Fruit fly (Drosophila melanogaster) whole organism, embryonic: ENCODE data around the gene CG6290.

Source experiments
- Abd-B ChIP-seq: fragments of 200-800 bp; sonication (Bioruptor generic); optimal IDR thresholded peaks from 2 replicates; lab custom pipeline; 2018; ENCODE audit warnings: missing biosample characterization, mild to moderate bottlenecking, missing genetic modification characterization, moderate library complexity
- B-H2 ChIP-seq: fragments of 200-800 bp; sonication (Bioruptor generic); optimal IDR thresholded peaks from 2 replicates; lab custom pipeline; 2018; ENCODE audit warnings: missing biosample characterization, mild to moderate bottlenecking, missing genetic modification characterization
- Bgb ChIP-seq: fragments of 200-800 bp; sonication (Bioruptor generic); IDR thresholded peaks from 2 replicates; pipeline ENCODE4 v1.3.6; 2022; ENCODE audit warnings: missing biosample characterization, missing genetic modification characterization; ENCODE audit not compliant: partially characterized antibody
- CG10209 ChIP-seq: fragments of 200-800 bp; sonication (Bioruptor generic); optimal IDR thresholded peaks from 3 replicates; lab custom pipeline; 2017; ENCODE audit warnings: missing biosample characterization, mild to moderate bottlenecking, missing genetic modification characterization, missing genetic modification reagents
- CG10274 ChIP-seq: fragments of 200-800 bp; sonication (Bioruptor generic); optimal IDR thresholded peaks from 3 replicates; lab custom pipeline; 2017; ENCODE audit warnings: missing biosample characterization, mild to moderate bottlenecking, missing genetic modification characterization
- CG10543 ChIP-seq: fragments of 200-800 bp; sonication (Bioruptor generic); optimal IDR thresholded peaks from 3 replicates; lab custom pipeline; 2017; ENCODE audit warnings: missing biosample characterization, mild to moderate bottlenecking, missing genetic modification characterization, moderate library complexity
- CG13287 ChIP-seq: fragments of 200-800 bp; sonication (Bioruptor generic); IDR thresholded peaks from 2 replicates; pipeline ENCODE4 v1.3.6; 2022; ENCODE audit warnings: missing biosample characterization, missing genetic modification characterization; ENCODE audit not compliant: partially characterized antibody
- CG14710 ChIP-seq: fragments of 200-800 bp; sonication (Bioruptor generic); optimal IDR thresholded peaks from 3 replicates; lab custom pipeline; 2019; ENCODE audit warnings: missing biosample characterization, mild to moderate bottlenecking, missing genetic modification characterization, moderate library complexity
- CG16813 ChIP-seq: fragments of 200-800 bp; sonication (Bioruptor generic); IDR thresholded peaks from 3 replicates; pipeline ENCODE4 v1.3.6; 2022; ENCODE audit warnings: missing biosample characterization, missing genetic modification characterization; ENCODE audit not compliant: partially characterized antibody
- CG17186 ChIP-seq: fragments of 200-800 bp; sonication (Bioruptor generic); optimal IDR thresholded peaks from 3 replicates; lab custom pipeline; 2017; ENCODE audit warnings: missing biosample characterization, missing genetic modification reagents, missing genetic modification characterization
- CG17359 ChIP-seq: fragments of 200-800 bp; sonication (Bioruptor generic); optimal IDR thresholded peaks from 3 replicates; lab custom pipeline; 2018; ENCODE audit warnings: missing biosample characterization, mild to moderate bottlenecking, missing genetic modification characterization, moderate library complexity
- CG2202 ChIP-seq: fragments of 200-800 bp; sonication (Bioruptor generic); optimal IDR thresholded peaks from 2 replicates; lab custom pipeline; 2018; ENCODE audit warnings: missing biosample characterization, mild to moderate bottlenecking, missing genetic modification characterization
- CG30020 ChIP-seq: fragments of 200-800 bp; optimal IDR thresholded peaks from 2 replicates; lab custom pipeline; 2019; ENCODE audit warnings: missing biosample characterization, mild to moderate bottlenecking, missing genetic modification characterization, moderate library complexity
- CG31441 ChIP-seq: fragments of 200-800 bp; sonication (Bioruptor generic); IDR thresholded peaks from 2 replicates; pipeline ENCODE4 v1.3.6; 2022; ENCODE audit warnings: missing biosample characterization, missing genetic modification characterization
- CG32772 ChIP-seq: fragments of 200-800 bp; sonication (Bioruptor generic); IDR thresholded peaks from 2 replicates; pipeline ENCODE4 v1.3.6; 2022; ENCODE audit warnings: missing biosample characterization, missing genetic modification characterization
- CG34224 ChIP-seq: fragments of 200-800 bp; sonication (Bioruptor generic); IDR thresholded peaks from 3 replicates; pipeline ENCODE4 v1.3.6; 2022; ENCODE audit warnings: missing biosample characterization, missing genetic modification characterization; ENCODE audit not compliant: partially characterized antibody
- CG3838 ChIP-seq: fragments of 200-800 bp; sonication (Bioruptor generic); optimal IDR thresholded peaks from 3 replicates; lab custom pipeline; 2016; ENCODE audit warnings: missing biosample characterization, missing genetic modification characterization
- CG3995 ChIP-seq: fragments of 200-800 bp; sonication (Bioruptor generic); optimal IDR thresholded peaks from 3 replicates; lab custom pipeline; 2016; ENCODE audit warnings: missing biosample characterization, missing genetic modification characterization
- CG4282 ChIP-seq: fragments of 200-800 bp; sonication (Bioruptor generic); optimal IDR thresholded peaks from 2 replicates; lab custom pipeline; 2016; ENCODE audit warnings: missing biosample characterization, missing genetic modification characterization
- CG43689 ChIP-seq: fragments of 200-800 bp; sonication (Bioruptor generic); IDR thresholded peaks from 2 replicates; pipeline ENCODE4 v1.3.6; 2022; ENCODE audit warnings: missing biosample characterization, missing genetic modification characterization
- CG6654 ChIP-seq: fragments of 200-800 bp; sonication (Bioruptor generic); optimal IDR thresholded peaks from 2 replicates; lab custom pipeline; 2017; ENCODE audit warnings: missing biosample characterization, mild to moderate bottlenecking, missing genetic modification characterization
- CG7839 ChIP-seq: fragments of 200-800 bp; sonication (Bioruptor generic); optimal IDR thresholded peaks from 3 replicates; lab custom pipeline; 2018; ENCODE audit warnings: missing biosample characterization, mild to moderate bottlenecking, missing genetic modification characterization, moderate library complexity
- CG7928 ChIP-seq: fragments of 200-800 bp; sonication (Bioruptor generic); optimal IDR thresholded peaks from 2 replicates; lab custom pipeline; 2017; ENCODE audit warnings: missing biosample characterization, mild to moderate bottlenecking, missing genetic modification characterization
- CG8924 ChIP-seq: fragments of 200-800 bp; optimal IDR thresholded peaks from 3 replicates; lab custom pipeline; 2019; ENCODE audit warnings: missing biosample characterization, mild to moderate bottlenecking, missing genetic modification characterization, moderate library complexity
- CG9727 ChIP-seq: fragments of 200-800 bp; sonication (Bioruptor generic); optimal IDR thresholded peaks from 3 replicates; lab custom pipeline; 2017; ENCODE audit warnings: missing biosample characterization, mild to moderate bottlenecking, missing genetic modification characterization
- D ChIP-seq, 2 experiments: fragments of 200-800 bp in 1 of 2; fragments of >200 bp in 1 of 2; sonication (Bioruptor generic) in 1 of 2; optimal IDR thresholded peaks; 2 replicates in 1 of 2; 3 replicates in 1 of 2; lab custom pipeline; 2017; ENCODE audit warnings: mild to moderate bottlenecking in 1 of 2, missing biosample characterization in 1 of 2, missing genetic modification characterization in 1 of 2, missing genetic modification reagents in 1 of 2
- Deaf1 ChIP-seq: fragments of 200-800 bp; optimal IDR thresholded peaks from 3 replicates; lab custom pipeline; 2019; ENCODE audit warnings: missing biosample characterization, mild to moderate bottlenecking, missing genetic modification characterization, moderate library complexity
- HmgD ChIP-seq: fragments of 200-800 bp; sonication (Bioruptor generic); optimal IDR thresholded peaks from 3 replicates; lab custom pipeline; 2016; ENCODE audit warnings: missing biosample characterization, missing genetic modification characterization
- NC2α ChIP-seq: fragments of 200-800 bp; sonication (Bioruptor generic); optimal IDR thresholded peaks from 2 replicates; lab custom pipeline; 2016; ENCODE audit warnings: missing biosample characterization, missing genetic modification characterization
- Rfx ChIP-seq: fragments of 200-800 bp; sonication (Bioruptor generic); IDR thresholded peaks from 2 replicates; pipeline ENCODE4 v1.3.6; 2022; ENCODE audit warnings: missing biosample characterization, missing genetic modification characterization
- Sin3A ChIP-seq: fragments of >200 bp; optimal IDR thresholded peaks from 2 replicates; lab custom pipeline; 2018
- Usf ChIP-seq: fragments of 200-800 bp; sonication (Bioruptor generic); optimal IDR thresholded peaks from 2 replicates; lab custom pipeline; 2017; ENCODE audit warnings: missing genotype, missing biosample characterization, missing genetic modification characterization
- br ChIP-seq: fragments of >200 bp; optimal IDR thresholded peaks from 2 replicates; lab custom pipeline; 2017
- btn ChIP-seq: fragments of 200-800 bp; sonication (Bioruptor generic); optimal IDR thresholded peaks from 2 replicates; lab custom pipeline; 2016; ENCODE audit warnings: missing biosample characterization, missing genetic modification characterization
- cas ChIP-seq: fragments of 200-800 bp; sonication (Bioruptor generic); IDR thresholded peaks from 2 replicates; pipeline ENCODE4 v1.3.6; 2022; ENCODE audit warnings: missing biosample characterization, missing genetic modification characterization
- chinmo ChIP-seq: fragments of 200-800 bp; sonication (Bioruptor generic); IDR thresholded peaks from 4 replicates; pipeline ENCODE4 v1.3.6; 2022; ENCODE audit warnings: missing biosample characterization, missing genetic modification characterization; ENCODE audit not compliant: partially characterized antibody
- croc ChIP-seq: fragments of 200-800 bp; sonication (Bioruptor generic); conservative IDR thresholded peaks from 3 replicates; pipeline ENCODE4 v1.3.6; 2022; ENCODE audit warnings: missing biosample characterization, missing genetic modification characterization
- fd3F ChIP-seq: fragments of 200-800 bp; sonication (Bioruptor generic); optimal IDR thresholded peaks from 2 replicates; lab custom pipeline; 2018; ENCODE audit warnings: missing biosample characterization, mild to moderate bottlenecking, missing genetic modification characterization, moderate library complexity
- fru ChIP-seq: fragments of >200 bp; optimal IDR thresholded peaks from 2 replicates; lab custom pipeline; 2017
- jigr1 ChIP-seq: fragments of 200-800 bp; sonication (Bioruptor generic); IDR thresholded peaks from 3 replicates; pipeline ENCODE4 v1.3.6; 2022; ENCODE audit warnings: missing biosample characterization, missing genetic modification characterization
- kah ChIP-seq: fragments of 200-800 bp; sonication (Bioruptor generic); optimal IDR thresholded peaks from 2 replicates; lab custom pipeline; 2018; ENCODE audit warnings: missing biosample characterization, mild to moderate bottlenecking, missing genetic modification characterization
- kay ChIP-seq: fragments of 200-800 bp; sonication (Bioruptor generic); optimal IDR thresholded peaks from 2 replicates; lab custom pipeline; 2016; ENCODE audit warnings: missing biosample characterization, missing genetic modification characterization
- lilli ChIP-seq: fragments of 200-800 bp; sonication (Bioruptor generic); optimal IDR thresholded peaks from 3 replicates; lab custom pipeline; 2016; ENCODE audit warnings: missing biosample characterization, missing genetic modification characterization
- pan ChIP-seq, 4 experiments: fragments of >200 bp in 3 of 4; fragments of 200-800 bp in 1 of 4; sonication (Bioruptor generic) in 1 of 4; optimal IDR thresholded peaks in 3 of 4; IDR thresholded peaks in 1 of 4; 2 replicates each; pipeline versions ENCODE4 v1.3.6 to Lab custom; 2017 to 2022; ENCODE audit warnings: missing biosample characterization in 2 of 4, missing genetic modification characterization in 2 of 4, mixed read lengths in 1 of 4
- pfk ChIP-seq: fragments of 200-800 bp; sonication (Bioruptor generic); optimal IDR thresholded peaks from 2 replicates; lab custom pipeline; 2018; ENCODE audit warnings: missing biosample characterization, mild to moderate bottlenecking, missing genetic modification characterization, moderate library complexity
- pho ChIP-seq: fragments of 200-800 bp; sonication (Bioruptor generic); optimal IDR thresholded peaks from 2 replicates; lab custom pipeline; 2016; ENCODE audit warnings: missing biosample characterization, missing genetic modification characterization
- vfl ChIP-seq: fragments of 200-800 bp; sonication (Bioruptor generic); optimal IDR thresholded peaks from 2 replicates; lab custom pipeline; 2016; ENCODE audit warnings: missing biosample characterization, missing genetic modification characterization
- vvl ChIP-seq: fragments of 200-800 bp; sonication (Bioruptor generic); IDR thresholded peaks from 2 replicates; pipeline ENCODE4 v1.3.6; 2022; ENCODE audit warnings: missing biosample characterization, missing genetic modification characterization

The CG6290 gene

dm6 chrX:18483261-18484218 lies 46.2 kb downstream of the CG6290 start, which contains the start of gene Hayan (continued):
- no peak for TF ChIP-seq CG7839 (tag; lab: Kevin White, UChicago)
- TF ChIP-seq B-H2 (GFP tag; lab: Kevin White, UChicago): no peak
- TF ChIP-seq D (optimal IDR thresholded peaks at IDR 0.05; lab: Kevin White, UChicago): no peak
- no peak for TF ChIP-seq D (GFP tag; optimal IDR thresholded peaks at IDR 0.05; lab: Kevin White, UChicago)
- no peak for TF ChIP-seq fru (lab: Kevin White, UChicago)
- no peak for TF ChIP-seq CG17186
- no peak for TF ChIP-seq Abd-B
- no peak for TF ChIP-seq CG4282 (GFP tag; lab: Kevin White, UChicago)
- no peak for TF ChIP-seq CG7928 (GFP tag; lab: Kevin White, UChicago)
- TF ChIP-seq kah (GFP tag; lab: Kevin White, UChicago): no peak
- TF ChIP-seq CG10274 (GFP tag; lab: Kevin White, UChicago): no peak
- TF ChIP-seq CG9727 (GFP tag; lab: Kevin White, UChicago): no peak
- no peak for TF ChIP-seq kay
- TF ChIP-seq CG16813: no peak
- no peak for TF ChIP-seq CG10209 (GFP tag; lab: Kevin White, UChicago)
- peak; percentile 64 for TF ChIP-seq Deaf1 (tag; lab: Kevin White, UChicago)
- TF ChIP-seq lilli (GFP tag; lab: Kevin White, UChicago): no peak
- TF ChIP-seq br (lab: Kevin White, UChicago): no peak
- TF ChIP-seq chinmo: 0 out of 4 replicates have a peak, but pooled peaks have one; percentile 63
- no peak for TF ChIP-seq CG2202 (tag; lab: Kevin White, UChicago)
- TF ChIP-seq CG30020: no peak
- TF ChIP-seq CG3838 (GFP tag; lab: Kevin White, UChicago): no peak
- no peak for TF ChIP-seq Bgb
- TF ChIP-seq pfk (GFP tag; lab: Kevin White, UChicago): no peak
- no peak for TF ChIP-seq CG32772 (GFP tag; lab: Robert Waterston, UW)
- TF ChIP-seq pan (optimal IDR thresholded peaks at IDR 0.05; lab: Kevin White, UChicago): no peak
- no peak for TF ChIP-seq pan (GFP tag; optimal IDR thresholded peaks at IDR 0.05 in 1 of 2, IDR thresholded peaks at IDR 0.05 in 1 of 2)
- TF ChIP-seq croc: no peak
- TF ChIP-seq vvl (GFP tag; lab: Robert Waterston, UW): 0 out of 2 replicates have a peak, but pooled peaks have one; percentile 17
- TF ChIP-seq CG17359 (tag; lab: Kevin White, UChicago): peak; percentile 44
- TF ChIP-seq CG13287: peak; percentile 18; the same call in 1 of the 2 replicates
- TF ChIP-seq NC2α: no peak
- no peak for TF ChIP-seq CG34224
- TF ChIP-seq vfl (GFP tag; lab: Kevin White, UChicago): no peak
- no peak for TF ChIP-seq CG3995 (GFP tag; lab: Kevin White, UChicago)
- TF ChIP-seq Usf (GFP tag; lab: Kevin White, UChicago): no peak
- no peak for TF ChIP-seq CG8924 (tag; lab: Kevin White, UChicago)
- no peak for TF ChIP-seq pho (GFP tag; lab: Kevin White, UChicago)
- TF ChIP-seq Sin3A (lab: Kevin White, UChicago): no peak
- TF ChIP-seq CG10543 (GFP tag; lab: Kevin White, UChicago): peak; percentile 64
- TF ChIP-seq CG6654: no peak
- TF ChIP-seq jigr1 (GFP tag; lab: Robert Waterston, UW): no peak
- TF ChIP-seq Rfx (GFP tag; lab: Robert Waterston, UW): no peak
- TF ChIP-seq CG43689 (GFP tag; lab: Robert Waterston, UW): no peak
- no peak for TF ChIP-seq fd3F (GFP tag; lab: Kevin White, UChicago)
- no peak for TF ChIP-seq cas (GFP tag; lab: Robert Waterston, UW)
- no peak for TF ChIP-seq CG14710
- TF ChIP-seq btn (GFP tag; lab: Kevin White, UChicago): no peak
- no peak for TF ChIP-seq HmgD (GFP tag; lab: Kevin White, UChicago)
- no peak for TF ChIP-seq CG31441
